Worm (Caenorhabditis elegans): ENCODE measurements around the gene sru-36.
A peak's percentile ranks its signal among the peaks of the same experiment; 100 is the strongest.

The sru-36 gene

DNA sequence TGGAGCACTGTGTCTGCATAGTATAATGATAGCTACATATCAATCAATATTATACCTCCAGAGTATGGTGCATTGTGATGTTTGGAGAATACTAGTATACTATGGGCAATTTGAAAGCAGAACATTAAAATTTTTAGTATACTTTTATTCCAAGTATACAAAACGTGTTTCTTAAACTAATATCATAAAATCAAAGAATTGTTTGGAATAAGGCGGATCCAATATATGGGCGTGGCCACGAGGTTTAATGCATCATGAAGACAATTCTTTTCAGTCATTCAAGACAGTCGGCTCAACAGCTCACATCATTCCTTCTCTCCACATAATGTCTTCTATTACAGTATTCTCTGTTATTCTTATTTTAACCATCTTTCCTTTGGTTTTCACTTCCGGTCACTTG, 38.4 kb downstream of the sru-36 start, which contains the start of gene sdz-31:
Gene sdz-31, plus strand, starts transcription at position 301 of the 400 bp plus-strand sequence.
- no peak for TF ChIP-seq zag-1 (tag; optimal IDR thresholded peaks at IDR 0.05)
- no peak for TF ChIP-seq mef-2 (tag; optimal IDR thresholded peaks at IDR 0.05)
- no peak for TF ChIP-seq nhr-71 (tag; optimal IDR thresholded peaks at IDR 0.05)
- TF ChIP-seq hpl-2 (GFP tag; optimal IDR thresholded peaks at IDR 0.05), result no peak
- no peak for TF ChIP-seq egl-13 (tag; optimal IDR thresholded peaks at IDR 0.05)
- no peak for TF ChIP-seq nhr-47 (tag; optimal IDR thresholded peaks at IDR 0.05)
- TF ChIP-seq efl-3 (GFP tag; optimal IDR thresholded peaks at IDR 0.05), result no peak
- no peak for TF ChIP-seq aly-2 (tag; optimal IDR thresholded peaks at IDR 0.05)
- TF ChIP-seq rnt-1 (tag; optimal IDR thresholded peaks at IDR 0.05), result no peak
- TF ChIP-seq mep-1 (tag; optimal IDR thresholded peaks at IDR 0.05), result no peak
- TF ChIP-seq C16A3.4 (tag; optimal IDR thresholded peaks at IDR 0.05), result no peak
- no peak for TF ChIP-seq mdl-1 (tag; optimal IDR thresholded peaks at IDR 0.05)
- TF ChIP-seq egl-27 (tag; optimal IDR thresholded peaks at IDR 0.05), result no peak
- TF ChIP-seq vab-15 (tag; optimal IDR thresholded peaks at IDR 0.05), result no peak
- no peak for TF ChIP-seq ztf-11 (tag; optimal IDR thresholded peaks at IDR 0.05)
- TF ChIP-seq fkh-8 (tag; optimal IDR thresholded peaks at IDR 0.05), result no peak
- no peak for TF ChIP-seq nhr-28 (tag; optimal IDR thresholded peaks at IDR 0.05)
- TF ChIP-seq ztf-4 (tag; optimal IDR thresholded peaks at IDR 0.05), result no peak

DNA sequence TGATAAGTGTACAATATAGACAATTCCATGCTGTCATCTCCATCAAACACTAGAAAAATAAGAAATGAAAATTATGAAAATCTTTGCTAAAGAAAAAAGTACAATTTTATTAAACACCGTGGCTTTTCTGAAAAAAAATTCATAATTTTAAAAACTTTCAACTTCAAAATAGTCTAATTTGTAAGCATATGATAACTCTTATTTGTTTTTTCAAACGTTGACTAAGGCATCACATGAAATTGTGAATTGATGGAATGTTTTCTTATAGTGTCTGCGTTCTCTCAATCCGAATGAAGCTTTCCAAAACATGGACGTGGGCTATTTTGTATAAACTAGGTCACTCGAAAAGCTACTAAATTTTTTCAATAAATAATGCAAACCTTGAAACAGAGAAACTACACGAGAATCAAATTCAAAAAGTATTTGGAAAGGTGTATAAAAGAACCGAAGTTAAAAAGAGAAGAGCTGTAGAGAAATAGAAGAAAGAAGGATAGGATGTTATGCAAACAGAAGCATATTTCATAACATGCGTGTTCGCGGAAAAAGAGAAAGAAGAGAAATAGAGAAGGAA, 44.5 kb downstream of the sru-36 start, which contains the start of gene clp-9:
Gene clp-9, minus strand, starts transcription at position 51 of the 571 bp plus-strand sequence.
- TF ChIP-seq dpl-1 (GFP tag; optimal IDR thresholded peaks at IDR 0.05) (no peak), mdl-1 (tag; optimal IDR thresholded peaks at IDR 0.05) (no peak), ama-1 (optimal IDR thresholded peaks at IDR 0.05) (no peak), ceh-88 (GFP tag; IDR thresholded peaks at IDR 0.05) (no peak), hlh-17 (GFP tag; optimal IDR thresholded peaks at IDR 0.05; ENCODE audit: borderline replicate concordance) (no peak), ceh-82 (tag; optimal IDR thresholded peaks at IDR 0.05) (no peak), blmp-1 (tag; optimal IDR thresholded peaks at IDR 0.05) (peak; percentile 8), efl-1 (optimal IDR thresholded peaks at IDR 0.05) (peak in 1 of 2 experiments; percentile 24), efl-1 (GFP tag; optimal IDR thresholded peaks at IDR 0.05 in 1 of 2) (no peak), zip-4 (GFP tag; optimal IDR thresholded peaks at IDR 0.05) (no peak), aly-2 (tag; optimal IDR thresholded peaks at IDR 0.05) (no peak), C16A3.4 (tag; optimal IDR thresholded peaks at IDR 0.05) (no peak), nhr-90 (tag; optimal IDR thresholded peaks at IDR 0.05; ENCODE audit: poor library complexity) (no peak), vab-15 (tag; optimal IDR thresholded peaks at IDR 0.05) (no peak), lin-35 (GFP tag; optimal IDR thresholded peaks at IDR 0.05) (no peak), nhr-20 (tag; optimal IDR thresholded peaks at IDR 0.05) (no peak), zag-1 (tag; optimal IDR thresholded peaks at IDR 0.05) (no peak), sox-4 (tag; optimal IDR thresholded peaks at IDR 0.05) (no peak), tlp-1 (tag; optimal IDR thresholded peaks at IDR 0.05) (no peak), ces-1 (GFP tag; optimal IDR thresholded peaks at IDR 0.05) (no peak), nhr-85 (tag) (no peak), nhr-237 (tag; optimal IDR thresholded peaks at IDR 0.05) (no peak), unc-130 (tag; optimal IDR thresholded peaks at IDR 0.05) (no peak), elt-2 (tag; optimal IDR thresholded peaks at IDR 0.05) (no peak), skn-1 (tag; optimal IDR thresholded peaks at IDR 0.05) (peak; percentile 22), unc-62 (GFP tag; optimal IDR thresholded peaks at IDR 0.05) (no peak), alr-1 (tag; optimal IDR thresholded peaks at IDR 0.05; ENCODE audit: borderline replicate concordance) (no peak), nhr-77 (tag; optimal IDR thresholded peaks at IDR 0.05) (no peak), fkh-8 (tag; optimal IDR thresholded peaks at IDR 0.05) (peak; percentile 20), ets-5 (GFP tag; IDR thresholded peaks at IDR 0.05) (no peak), grh-1 (GFP tag; IDR thresholded peaks at IDR 0.05) (no peak)
